Worm (Caenorhabditis elegans) whole organism, mixed stage, embryonic: ENCODE data around the gene pgp-7.
A peak's percentile ranks its signal among the peaks of the same experiment; 100 is the strongest.

Experiments used
- M03D4.4 ChIP-seq: sonication (generic microtip); optimal IDR thresholded peaks from 2 replicates; lab custom pipeline; 2017; ENCODE audit warnings: mild to moderate bottlenecking, missing genetic modification characterization, missing compliant biosample characterization
- bed-3 ChIP-seq: fragments of 200-800 bp; sonication (Bioruptor generic); optimal IDR thresholded peaks from 3 replicates; lab custom pipeline; 2018; ENCODE audit warnings: mild to moderate bottlenecking, missing genetic modification characterization, moderate library complexity, missing compliant biosample characterization
- blmp-1 ChIP-seq: fragments of 150-350 bp; optimal IDR thresholded peaks from 2 replicates; lab custom pipeline; 2014; ENCODE audit warnings: missing biosample characterization, missing genetic modification characterization
- ceh-43 ChIP-seq: fragments of 200-800 bp; sonication (Bioruptor generic); optimal IDR thresholded peaks from 2 replicates; lab custom pipeline; 2018; ENCODE audit warnings: mild to moderate bottlenecking, missing genetic modification characterization, moderate library complexity, missing compliant biosample characterization
- ceh-83 ChIP-seq: fragments of 200-800 bp; sonication (Bioruptor generic); optimal IDR thresholded peaks from 2 replicates; lab custom pipeline; 2018; ENCODE audit warnings: mild to moderate bottlenecking, missing genetic modification characterization, missing compliant biosample characterization
- ces-1 ChIP-seq: fragments of 150-350 bp; optimal IDR thresholded peaks from 2 replicates; lab custom pipeline; 2014; ENCODE audit warnings: missing biosample characterization, missing genetic modification reagents, missing genetic modification characterization
- cnd-1 ChIP-seq: fragments of 200-800 bp; sonication (Bioruptor generic); optimal IDR thresholded peaks from 2 replicates; lab custom pipeline; 2018; ENCODE audit warnings: mild to moderate bottlenecking, missing genetic modification characterization, missing compliant biosample characterization
- drap-1 ChIP-seq: fragments of 200-800 bp; sonication (Bioruptor generic); optimal IDR thresholded peaks from 3 replicates; lab custom pipeline; 2018; ENCODE audit warnings: mild to moderate bottlenecking, missing genetic modification characterization, missing compliant biosample characterization
- elt-3 ChIP-seq: fragments of 150-350 bp; optimal IDR thresholded peaks from 2 replicates; lab custom pipeline; 2014; ENCODE audit warnings: missing biosample characterization, missing genetic modification characterization
- flh-1 ChIP-seq: fragments of 200-800 bp; sonication (Bioruptor generic); optimal IDR thresholded peaks from 2 replicates; lab custom pipeline; 2018; ENCODE audit warnings: mild to moderate bottlenecking, missing genetic modification characterization, moderate library complexity, missing compliant biosample characterization
- ham-2 ChIP-seq: fragments of 200-800 bp; sonication (Bioruptor generic); optimal IDR thresholded peaks from 2 replicates; lab custom pipeline; 2018; ENCODE audit warnings: mild to moderate bottlenecking, missing genetic modification characterization, missing compliant biosample characterization
- hlh-1 ChIP-seq: fragments of 150-350 bp; optimal IDR thresholded peaks from 2 replicates; lab custom pipeline; 2014; ENCODE audit warnings: missing biosample characterization, missing genetic modification reagents, missing genetic modification characterization
- lsy-2 ChIP-seq: fragments of 150-350 bp; optimal IDR thresholded peaks from 2 replicates; lab custom pipeline; 2014; ENCODE audit warnings: missing biosample characterization, missing genetic modification characterization
- mab-5 ChIP-seq: fragments of 150-350 bp; optimal IDR thresholded peaks from 2 replicates; lab custom pipeline; 2014; ENCODE audit warnings: missing biosample characterization, missing genetic modification characterization
- mls-2 ChIP-seq: sonication (generic microtip); optimal IDR thresholded peaks from 2 replicates; lab custom pipeline; 2016; ENCODE audit warnings: mild to moderate bottlenecking, missing genetic modification characterization, moderate library complexity, missing compliant biosample characterization
- nhr-12 ChIP-seq: fragments of 150-350 bp; optimal IDR thresholded peaks from 2 replicates; lab custom pipeline; 2014; ENCODE audit warnings: missing biosample characterization, missing genetic modification characterization
- nhr-2 ChIP-seq: fragments of 150-350 bp; optimal IDR thresholded peaks from 2 replicates; lab custom pipeline; 2014; ENCODE audit warnings: missing biosample characterization, missing genetic modification characterization
- nhr-237 ChIP-seq: fragments of 150-350 bp; optimal IDR thresholded peaks from 2 replicates; lab custom pipeline; 2014; ENCODE audit warnings: missing biosample characterization, missing genetic modification characterization
- sem-2 ChIP-seq: fragments of 200-800 bp; sonication (Bioruptor generic); optimal IDR thresholded peaks from 2 replicates; lab custom pipeline; 2018; ENCODE audit warnings: mild to moderate bottlenecking, missing genetic modification characterization, missing compliant biosample characterization
- snpc-4 ChIP-seq: fragments of 150-350 bp; optimal IDR thresholded peaks from 2 replicates; lab custom pipeline; 2014; ENCODE audit warnings: missing biosample characterization, missing genetic modification characterization
- sptf-1 ChIP-seq: sonication (generic microtip); optimal IDR thresholded peaks from 2 replicates; lab custom pipeline; 2017; ENCODE audit warnings: mild to moderate bottlenecking, missing genetic modification characterization, moderate library complexity, missing compliant biosample characterization
- tbx-8 ChIP-seq: fragments of 200-800 bp; sonication (Bioruptor generic); optimal IDR thresholded peaks from 2 replicates; lab custom pipeline; 2018; ENCODE audit warnings: mild to moderate bottlenecking, missing genetic modification characterization, moderate library complexity, missing compliant biosample characterization
- unc-120 ChIP-seq: sonication (generic microtip); optimal IDR thresholded peaks from 2 replicates; lab custom pipeline; 2017; ENCODE audit warnings: missing genetic modification characterization, missing compliant biosample characterization; ENCODE audit not compliant: poor library complexity, severe bottlenecking
- unc-39 ChIP-seq: fragments of 150-350 bp; optimal IDR thresholded peaks from 2 replicates; lab custom pipeline; 2014; ENCODE audit warnings: missing biosample characterization, missing genetic modification characterization
- unc-62 ChIP-seq: fragments of 150-350 bp; optimal IDR thresholded peaks from 2 replicates; lab custom pipeline; 2014; ENCODE audit warnings: missing biosample characterization, missing genetic modification reagents, missing genetic modification characterization
- zip-8 ChIP-seq: fragments of 150-350 bp; optimal IDR thresholded peaks from 2 replicates; lab custom pipeline; 2014; ENCODE audit warnings: missing biosample characterization, missing genetic modification characterization
- ztf-11 ChIP-seq: fragments of 150-350 bp; optimal IDR thresholded peaks from 2 replicates; lab custom pipeline; 2014; ENCODE audit warnings: missing biosample characterization, missing genetic modification characterization

pgp-7 gene

ce11 chrX:10851735-10852134, 18.3 kb downstream of the pgp-7 start:
- TF ChIP-seq elt-3 (tag; lab: Kevin White, UChicago) = no peak
- no peak for TF ChIP-seq unc-39 (tag; lab: Kevin White, UChicago)
- peak; percentile 46 for TF ChIP-seq cnd-1 (tag; lab: Kevin White, UChicago)
- TF ChIP-seq ham-2 (GFP tag; lab: Kevin White, UChicago) = no peak
- no peak for TF ChIP-seq M03D4.4
- peak; percentile 91 for TF ChIP-seq ces-1 (GFP tag; lab: Kevin White, UChicago)

- TF ChIP-seq unc-62 (GFP tag; lab: Kevin White, UChicago) = peak; percentile 17
- no peak for TF ChIP-seq mab-5 (tag; lab: Kevin White, UChicago)
- no peak for TF ChIP-seq sptf-1 (tag; lab: Kevin White, UChicago)
- TF ChIP-seq zip-8 (tag; lab: Kevin White, UChicago) = peak; percentile 13
Measured at ce11 chrX:10851202-10851601, 18.8 kb downstream of the pgp-7 start.

- TF ChIP-seq M03D4.4 (no peak), elt-3 (tag; lab: Kevin White, UChicago) (no peak), ceh-83 (GFP tag; lab: Kevin White, UChicago) (no peak), unc-62 (GFP tag; lab: Kevin White, UChicago) (no peak), mab-5 (tag; lab: Kevin White, UChicago) (no peak), flh-1 (GFP tag; lab: Kevin White, UChicago) (no peak), snpc-4 (tag; lab: Kevin White, UChicago) (no peak), sem-2 (GFP tag; lab: Kevin White, UChicago) (no peak), drap-1 (GFP tag; lab: Kevin White, UChicago) (no peak), blmp-1 (tag; lab: Kevin White, UChicago) (no peak), nhr-2 (tag; lab: Kevin White, UChicago) (no peak), ceh-43 (GFP tag; lab: Kevin White, UChicago) (no peak), nhr-12 (tag; lab: Kevin White, UChicago) (no peak), unc-39 (tag; lab: Kevin White, UChicago) (no peak), tbx-8 (no peak), unc-120 (tag; lab: Kevin White, UChicago) (no peak), hlh-1 (tag; lab: Kevin White, UChicago) (no peak), ztf-11 (tag; lab: Kevin White, UChicago) (no peak)
Measured at ce11 chrX:10846898-10847297, 23.1 kb downstream of the pgp-7 start.

- TF ChIP-seq bed-3 (GFP tag; lab: Kevin White, UChicago) (no peak), mls-2 (tag; lab: Kevin White, UChicago) (peak; percentile 8), sptf-1 (tag; lab: Kevin White, UChicago) (peak; percentile 50), ceh-43 (GFP tag; lab: Kevin White, UChicago) (peak; percentile 9), cnd-1 (tag; lab: Kevin White, UChicago) (peak; percentile 52)
Measured at ce11 chrX:10844602-10845354, 25.3 kb downstream of the pgp-7 start, which contains the start of gene C05A9.2. Gene C05A9.2, minus strand, starts transcription at chrX:10844674.

ce11 chrX:10844137-10844536, 25.9 kb downstream of the pgp-7 start:
- TF ChIP-seq lsy-2 (tag; lab: Kevin White, UChicago) (peak; percentile 34), zip-8 (tag; lab: Kevin White, UChicago) (peak; percentile 79), bed-3 (GFP tag; lab: Kevin White, UChicago) (no peak), nhr-2 (tag; lab: Kevin White, UChicago) (peak; percentile 92)
- TF ChIP-seq, all 35 proteins: peak for 3

ce11 chrX:10838550-10838949, 31.5 kb downstream of the pgp-7 start, which contains the start of gene plc-1:
Gene plc-1, minus strand, starts transcription at chrX:10838650.
- no peak for TF ChIP-seq M03D4.4
- peak; percentile 1 for TF ChIP-seq ces-1 (GFP tag; lab: Kevin White, UChicago)
- TF ChIP-seq nhr-237 (tag; lab: Kevin White, UChicago) = no peak
